Worm (Caenorhabditis elegans): ENCODE data around the gene rpn-12.

rpn-12 gene

ce11 chrII:11675877-11676473 lies 23.1 kb downstream of the rpn-12 start, which contains the start of the genes trr-1 and C47D12.2 (continued):
- TF ChIP-seq ztf-26 (tag; optimal IDR thresholded peaks at IDR 0.05): no peak
- TF ChIP-seq ztf-22 (GFP tag; optimal IDR thresholded peaks at IDR 0.05): no peak
- TF ChIP-seq rcor-1 (GFP tag; IDR thresholded peaks at IDR 0.05): peak; percentile 32; the same call in 1 of the 2 replicates
- TF ChIP-seq dpl-1 (GFP tag; optimal IDR thresholded peaks at IDR 0.05): peak; percentile 56
- TF ChIP-seq Y53G8AR.9 (GFP tag; conservative IDR thresholded peaks at IDR 0.05): no peak
- TF ChIP-seq ekl-4 (GFP tag; IDR thresholded peaks at IDR 0.05): no peak
- no peak for TF ChIP-seq mxl-1 (tag; optimal IDR thresholded peaks at IDR 0.05)
- TF ChIP-seq lin-40 (tag; optimal IDR thresholded peaks at IDR 0.05): no peak
- no peak for TF ChIP-seq Y79H2A.3 (GFP tag; conservative IDR thresholded peaks at IDR 0.05)
- TF ChIP-seq him-1 (tag; optimal IDR thresholded peaks at IDR 0.05): no peak
- TF ChIP-seq Y53F4B.3 (GFP tag; IDR thresholded peaks at IDR 0.05): no peak
- TF ChIP-seq pha-4 (tag; optimal IDR thresholded peaks at IDR 0.05): no peak
- no peak for TF ChIP-seq gei-17 (GFP tag; optimal IDR thresholded peaks at IDR 0.05)
- TF ChIP-seq sdz-38 (tag; optimal IDR thresholded peaks at IDR 0.05): no peak
- TF ChIP-seq ets-4 (GFP tag; optimal IDR thresholded peaks at IDR 0.05): no peak
- TF ChIP-seq nhr-80 (tag; optimal IDR thresholded peaks at IDR 0.05): peak; percentile 42
- no peak for TF ChIP-seq K11D2.4 (GFP tag; IDR thresholded peaks at IDR 0.05)
- TF ChIP-seq ZK185.1 (tag; optimal IDR thresholded peaks at IDR 0.05; ENCODE audit: poor library complexity, severe bottlenecking): peak; percentile 60
- TF ChIP-seq F10E7.11 (tag; optimal IDR thresholded peaks at IDR 0.05): no peak
- TF ChIP-seq repo-1 (tag; optimal IDR thresholded peaks at IDR 0.05): no peak
- TF ChIP-seq Y95B8A.8 (GFP tag; IDR thresholded peaks at IDR 0.05): no peak
- TF ChIP-seq tbx-9 (tag; optimal IDR thresholded peaks at IDR 0.05; ENCODE audit: borderline replicate concordance): no peak
- peak; percentile 43 for TF ChIP-seq efl-1 (GFP tag; optimal IDR thresholded peaks at IDR 0.05)
- no peak for TF ChIP-seq unc-62 (GFP tag; optimal IDR thresholded peaks at IDR 0.05)
- no peak for TF ChIP-seq ceh-91 (GFP tag; IDR thresholded peaks at IDR 0.05)
- TF ChIP-seq attf-6 (GFP tag; IDR thresholded peaks at IDR 0.05): no peak
- no peak for TF ChIP-seq nhr-90 (tag; optimal IDR thresholded peaks at IDR 0.05)
- no peak for TF ChIP-seq ztf-3 (GFP tag; optimal IDR thresholded peaks at IDR 0.05)
- no peak for TF ChIP-seq nhr-179 (tag; optimal IDR thresholded peaks at IDR 0.05)
- peak; percentile 5 for TF ChIP-seq snpc-3.4 (tag; optimal IDR thresholded peaks at IDR 0.05)
- no peak for TF ChIP-seq madf-3 (GFP tag; IDR thresholded peaks at IDR 0.05)
- no peak for TF ChIP-seq madf-10 (tag; optimal IDR thresholded peaks at IDR 0.05)
- no peak for TF ChIP-seq Y56A3A.18 (GFP tag; IDR thresholded peaks at IDR 0.05)
- no peak for TF ChIP-seq F39B2.1 (GFP tag; IDR thresholded peaks at IDR 0.05)
- TF ChIP-seq cebp-2 (GFP tag; IDR thresholded peaks at IDR 0.05): no peak
- peak; percentile 68 for TF ChIP-seq lsl-1 (GFP tag; optimal IDR thresholded peaks at IDR 0.05)
- TF ChIP-seq sptf-2 (GFP tag; optimal IDR thresholded peaks at IDR 0.05): no peak
- TF ChIP-seq lag-1 (GFP tag; IDR thresholded peaks at IDR 0.05): no peak
- TF ChIP-seq ceh-58 (GFP tag; IDR thresholded peaks at IDR 0.05): no peak
- TF ChIP-seq fkh-3 (tag; optimal IDR thresholded peaks at IDR 0.05): no peak
- no peak for TF ChIP-seq F52B5.7 (tag; optimal IDR thresholded peaks at IDR 0.05)
- TF ChIP-seq C17E4.6 (GFP tag; IDR thresholded peaks at IDR 0.05): no peak
- TF ChIP-seq zfh-2 (GFP tag; conservative IDR thresholded peaks at IDR 0.05): no peak
- no peak for TF ChIP-seq cebp-1 (GFP tag; IDR thresholded peaks at IDR 0.05)
- TF ChIP-seq cebp-1 (tag; optimal IDR thresholded peaks at IDR 0.05): no peak
- no peak for TF ChIP-seq mel-28 (tag; optimal IDR thresholded peaks at IDR 0.05; ENCODE audit: borderline replicate concordance)
- no peak for TF ChIP-seq K12H6.12 (tag; optimal IDR thresholded peaks at IDR 0.05)
- no peak for TF ChIP-seq hmg-20 (GFP tag; IDR thresholded peaks at IDR 0.05)
- no peak for TF ChIP-seq bed-2 (GFP tag; IDR thresholded peaks at IDR 0.05)
- no peak for TF ChIP-seq nhr-27 (tag; optimal IDR thresholded peaks at IDR 0.05)

Data from whole organism, young adult.